Fruit fly (Drosophila melanogaster): ENCODE results near the gene Skp2.

DNA sequence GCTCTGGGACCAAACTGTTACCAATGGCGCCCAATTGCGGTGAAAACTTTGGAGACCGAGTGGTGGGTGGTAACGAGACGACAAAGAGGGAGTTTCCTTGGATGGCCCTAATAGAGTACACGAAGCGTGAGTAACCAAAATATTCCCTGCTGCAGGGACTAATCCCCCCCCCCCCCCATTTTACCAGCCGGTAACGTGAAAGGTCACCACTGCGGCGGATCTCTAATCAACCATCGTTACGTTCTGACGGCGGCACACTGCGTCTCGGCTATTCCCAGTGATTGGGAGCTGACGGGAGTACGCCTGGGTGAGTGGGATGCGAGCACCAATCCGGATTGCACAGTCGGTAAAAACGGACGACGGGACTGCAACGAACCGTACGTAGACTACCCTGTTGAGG is 28.8 kb downstream of the Skp2 start:
- TF ChIP-seq tll (GFP tag; optimal IDR thresholded peaks at IDR 0.05) (no peak), Vsx1 (GFP tag; optimal IDR thresholded peaks at IDR 0.05) (no peak), Lhr (GFP tag; optimal IDR thresholded peaks at IDR 0.05) (no peak), Spps (tag; optimal IDR thresholded peaks at IDR 0.05) (no peak), sd (tag; optimal IDR thresholded peaks at IDR 0.05) (no peak), Adf1 (GFP tag; IDR thresholded peaks at IDR 0.05) (no peak), BtbVII (GFP tag; optimal IDR thresholded peaks at IDR 0.05) (no peak), Dad (GFP tag; optimal IDR thresholded peaks at IDR 0.05) (no peak), chm (GFP tag; IDR thresholded peaks at IDR 0.05) (no peak)
